Worm (Caenorhabditis elegans) whole organism, L1 larva: ENCODE results near the gene D1054.10.

Experiments used
- aha-1 ChIP-seq: fragments of 150-350 bp; optimal IDR thresholded peaks from 2 replicates; lab custom pipeline; 2014; ENCODE audit warnings: missing biosample characterization, missing genetic modification characterization
- alr-1 ChIP-seq: fragments of 200-800 bp; sonication (Bioruptor generic); optimal IDR thresholded peaks from 2 replicates; lab custom pipeline; 2018; ENCODE audit warnings: borderline replicate concordance, mild to moderate bottlenecking, missing genetic modification characterization, missing compliant biosample characterization
- aly-2 ChIP-seq: fragments of 150-350 bp; optimal IDR thresholded peaks from 2 replicates; lab custom pipeline; 2014; ENCODE audit warnings: missing biosample characterization, missing genetic modification characterization
- ama-1 ChIP-seq: fragments of 150-350 bp; optimal IDR thresholded peaks from 2 replicates; lab custom pipeline; 2014
- ceh-82 ChIP-seq, 3 experiments: fragments of 150-350 bp in 1 of 3; sonication (generic microtip) in 2 of 3; optimal IDR thresholded peaks; 2 replicates each; lab custom pipeline; 2014 to 2017; ENCODE audit warnings: missing biosample characterization in 3 of 3, missing genetic modification characterization in 3 of 3
- fkh-10 ChIP-seq: sonication (generic microtip); optimal IDR thresholded peaks from 2 replicates; lab custom pipeline; 2017; ENCODE audit warnings: missing biosample characterization, missing genetic modification reagents, missing genetic modification characterization
- lin-35 ChIP-seq, 2 experiments: fragments of 150-350 bp; optimal IDR thresholded peaks; 2 replicates each; lab custom pipeline; 2014; ENCODE audit warnings: missing biosample characterization in 2 of 2, missing genetic modification characterization in 2 of 2, missing genetic modification reagents in 2 of 2
- lin-39 ChIP-seq: fragments of 150-350 bp; optimal IDR thresholded peaks from 2 replicates; lab custom pipeline; 2014; ENCODE audit warnings: missing biosample characterization, missing genetic modification reagents, missing genetic modification characterization
- lsy-2 ChIP-seq, 2 experiments: fragments of 150-350 bp; optimal IDR thresholded peaks; 2 replicates each; lab custom pipeline; 2014; ENCODE audit warnings: missing biosample characterization in 2 of 2, missing genetic modification characterization in 2 of 2
- nhr-237 ChIP-seq: fragments of 150-350 bp; optimal IDR thresholded peaks from 2 replicates; lab custom pipeline; 2014; ENCODE audit warnings: missing biosample characterization, missing genetic modification characterization
- nhr-84 ChIP-seq: sonication (generic microtip); optimal IDR thresholded peaks from 2 replicates; lab custom pipeline; 2017; ENCODE audit warnings: missing biosample characterization, missing genetic modification characterization
- snu-23 ChIP-seq: sonication (generic microtip); optimal IDR thresholded peaks from 2 replicates; lab custom pipeline; 2016; ENCODE audit warnings: missing genetic modification characterization, missing compliant biosample characterization
- sup-37 ChIP-seq: fragments of 200-800 bp; sonication (Bioruptor generic); optimal IDR thresholded peaks from 2 replicates; lab custom pipeline; 2018; ENCODE audit warnings: mild to moderate bottlenecking, missing genetic modification characterization, missing compliant biosample characterization
- tbx-2 ChIP-seq: sonication (generic microtip); optimal IDR thresholded peaks from 2 replicates; lab custom pipeline; 2016; ENCODE audit warnings: missing genetic modification characterization, missing compliant biosample characterization

DNA sequence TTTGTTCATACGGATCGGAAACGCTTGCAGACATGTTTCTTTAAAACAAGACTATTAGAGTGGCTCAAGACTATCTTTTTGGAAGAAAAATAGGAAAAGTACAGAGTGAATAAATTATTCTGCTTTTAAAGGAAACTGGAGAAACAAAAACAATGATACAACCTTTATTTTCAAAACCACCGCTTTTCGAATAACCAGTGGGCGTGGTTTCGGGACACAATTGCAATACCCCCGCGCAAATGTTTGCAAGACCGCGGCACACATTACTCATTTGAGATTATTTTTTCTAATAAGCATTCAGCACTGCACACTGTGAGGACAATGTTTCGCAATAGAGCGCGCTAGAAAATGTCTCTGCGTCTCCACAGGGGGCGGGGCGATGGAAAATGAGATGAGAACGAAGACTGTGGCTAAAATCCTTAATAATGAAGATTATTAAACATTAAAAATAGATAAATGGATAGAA lies 15.2 kb upstream of the D1054.10 start, which contains the start of gene plrg-1:
- peak; percentile 41 for TF ChIP-seq fkh-10
- peak; percentile 57 for TF ChIP-seq nhr-237 (tag; lab: Kevin White, UChicago)
- peak; percentile 83 to 86 for TF ChIP-seq lsy-2 (tag; optimal IDR thresholded peaks at IDR 0.05; lab: Kevin White, UChicago)
- peak; percentile 69 for TF ChIP-seq sup-37 (GFP tag; lab: Kevin White, UChicago)
- TF ChIP-seq lin-39, result peak; percentile 80
- TF ChIP-seq snu-23 (GFP tag; lab: Kevin White, UChicago), result peak; percentile 90
- peak; percentile 51 for TF ChIP-seq aly-2 (tag; lab: Kevin White, UChicago)
- TF ChIP-seq lin-35 (GFP tag; optimal IDR thresholded peaks at IDR 0.05; lab: Kevin White, UChicago), result peak; percentile 76 to 86
- peak; percentile 25 for TF ChIP-seq aha-1 (tag; lab: Kevin White, UChicago)
- TF ChIP-seq ceh-82 (tag; optimal IDR thresholded peaks at IDR 0.05; lab: Kevin White, UChicago), result peak; percentile 69 to 89 (median 84)
- peak; percentile 26 for TF ChIP-seq ama-1
- peak; percentile 89 for TF ChIP-seq tbx-2 (tag; lab: Kevin White, UChicago)
- no peak for TF ChIP-seq alr-1 (tag; lab: Kevin White, UChicago)
- no peak for TF ChIP-seq nhr-84
